Fruit fly (Drosophila melanogaster) whole organism, adult: ENCODE measurements around the gene eg.
A peak's percentile ranks its signal among the peaks of the same experiment; 100 is the strongest.

Source experiments
- CG1620 ChIP-seq: fragments of 200-800 bp; sonication (Bioruptor generic); optimal IDR thresholded peaks from 2 replicates; lab custom pipeline; 2016; ENCODE audit warnings: missing biosample characterization, missing genetic modification characterization
- CG33017 ChIP-seq: fragments of 200-800 bp; sonication (Bioruptor generic); optimal IDR thresholded peaks from 2 replicates; lab custom pipeline; 2018; ENCODE audit warnings: missing biosample characterization, mild to moderate bottlenecking, missing genetic modification characterization, moderate library complexity

dm6 chr3L:21828177-21828589, 19.7 kb downstream of the eg start, which contains the start of gene CG32448:
- peak; percentile 10 for TF ChIP-seq CG33017 (tag; lab: Kevin White, UChicago)
- TF ChIP-seq CG1620: peak; percentile 27
